Fruit fly (Drosophila melanogaster) Kc167 (cell line): ENCODE data around the gene Evi5.

ENCODE experiments used
- Myc ChIP-seq: fragments of >200 bp; optimal IDR thresholded peaks from 2 replicates; lab custom pipeline; 2017; ENCODE audit warnings: missing external identifiers
- Sin3A ChIP-seq: fragments of >200 bp; optimal IDR thresholded peaks from 2 replicates; lab custom pipeline; 2018; ENCODE audit warnings: missing external identifiers
- h ChIP-seq: fragments of >200 bp; optimal IDR thresholded peaks from 3 replicates; lab custom pipeline; 2018; ENCODE audit warnings: missing external identifiers
- insv ChIP-seq: fragments of >200 bp; optimal IDR thresholded peaks from 3 replicates; lab custom pipeline; 2018; ENCODE audit warnings: missing external identifiers
- psq ChIP-seq: fragments of >200 bp; optimal IDR thresholded peaks from 2 replicates; lab custom pipeline; 2017; ENCODE audit warnings: missing external identifiers
- ttk ChIP-seq: sonication (Bioruptor generic); optimal IDR thresholded peaks from 2 replicates; lab custom pipeline; 2017; ENCODE audit warnings: missing external identifiers

The Evi5 gene

dm6 chrX:11425956-11426598 is 28.1 kb downstream of the Evi5 start:
- no peak for TF ChIP-seq insv (lab: Kevin White, UChicago)
- TF ChIP-seq ttk = no peak
- no peak for TF ChIP-seq Sin3A
- no peak for TF ChIP-seq Myc (lab: Kevin White, UChicago)
- TF ChIP-seq psq (lab: Kevin White, UChicago) = no peak
- no peak for TF ChIP-seq h (lab: Kevin White, UChicago)

DNA sequence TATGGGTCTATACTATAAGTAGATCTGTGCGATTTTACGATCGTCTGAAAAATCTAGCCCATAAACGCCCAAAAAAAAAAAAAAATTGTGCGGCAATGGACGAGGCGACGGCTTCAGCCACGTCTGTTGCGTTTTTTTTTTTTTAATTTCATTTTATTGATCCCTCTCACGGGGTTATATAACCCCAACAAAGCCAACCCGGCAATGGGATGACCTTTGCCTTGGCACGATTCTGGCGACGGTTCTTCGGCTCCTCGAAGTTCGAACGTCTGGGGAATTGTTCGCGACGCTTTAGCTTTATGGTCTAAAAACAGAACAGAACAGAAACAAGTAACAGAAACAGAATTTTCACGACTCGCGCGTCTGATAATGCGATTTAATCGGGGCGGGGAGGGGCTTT is 28.8 kb downstream of the Evi5 start:
- no peak for TF ChIP-seq Myc (lab: Kevin White, UChicago)
- TF ChIP-seq insv (lab: Kevin White, UChicago) = no peak
- no peak for TF ChIP-seq psq (lab: Kevin White, UChicago)
- TF ChIP-seq h (lab: Kevin White, UChicago) = no peak
- no peak for TF ChIP-seq Sin3A
- no peak for TF ChIP-seq ttk

dm6 chrX:11424512-11424911 is 29.7 kb downstream of the Evi5 start:
- TF ChIP-seq Myc (lab: Kevin White, UChicago) = no peak
- TF ChIP-seq ttk = no peak
- TF ChIP-seq Sin3A = no peak
- no peak for TF ChIP-seq psq (lab: Kevin White, UChicago)
- no peak for TF ChIP-seq h (lab: Kevin White, UChicago)
- no peak for TF ChIP-seq insv (lab: Kevin White, UChicago)

- TF ChIP-seq Sin3A (no peak), insv (lab: Kevin White, UChicago) (no peak), Myc (lab: Kevin White, UChicago) (no peak)
Measured at dm6 chrX:11423277-11423717, 30.9 kb downstream of the Evi5 start.

DNA sequence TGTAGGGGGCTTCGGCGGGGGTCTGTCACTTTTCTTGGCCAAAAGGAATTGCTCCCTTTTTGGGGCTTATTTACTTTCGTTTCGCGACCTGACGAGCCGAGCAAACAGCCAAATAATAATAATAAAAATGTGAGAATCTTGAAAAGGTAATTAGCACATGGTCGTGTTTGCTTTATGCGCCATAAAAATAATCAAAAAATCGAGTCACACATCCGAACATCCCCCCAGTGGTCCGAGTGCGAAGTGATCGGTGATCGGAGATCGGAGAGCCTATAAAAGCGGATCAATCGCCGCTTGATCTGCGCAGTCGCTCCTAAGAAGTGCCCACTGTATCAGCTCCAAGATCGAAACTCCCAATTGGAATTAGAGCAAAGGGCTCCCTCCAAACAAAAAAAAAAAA is 31.7 kb downstream of the Evi5 start, which contains the start of gene Gs2:
Gene Gs2 (plus strand): TSS at position 301 of the 400 bp plus-strand sequence.
- no peak for TF ChIP-seq ttk

- TF ChIP-seq Sin3A (no peak), Myc (lab: Kevin White, UChicago) (no peak), insv (lab: Kevin White, UChicago) (no peak), ttk (no peak), h (lab: Kevin White, UChicago) (no peak), psq (lab: Kevin White, UChicago) (no peak)
Measured at dm6 chrX:11422071-11422470, 32.1 kb downstream of the Evi5 start.

DNA sequence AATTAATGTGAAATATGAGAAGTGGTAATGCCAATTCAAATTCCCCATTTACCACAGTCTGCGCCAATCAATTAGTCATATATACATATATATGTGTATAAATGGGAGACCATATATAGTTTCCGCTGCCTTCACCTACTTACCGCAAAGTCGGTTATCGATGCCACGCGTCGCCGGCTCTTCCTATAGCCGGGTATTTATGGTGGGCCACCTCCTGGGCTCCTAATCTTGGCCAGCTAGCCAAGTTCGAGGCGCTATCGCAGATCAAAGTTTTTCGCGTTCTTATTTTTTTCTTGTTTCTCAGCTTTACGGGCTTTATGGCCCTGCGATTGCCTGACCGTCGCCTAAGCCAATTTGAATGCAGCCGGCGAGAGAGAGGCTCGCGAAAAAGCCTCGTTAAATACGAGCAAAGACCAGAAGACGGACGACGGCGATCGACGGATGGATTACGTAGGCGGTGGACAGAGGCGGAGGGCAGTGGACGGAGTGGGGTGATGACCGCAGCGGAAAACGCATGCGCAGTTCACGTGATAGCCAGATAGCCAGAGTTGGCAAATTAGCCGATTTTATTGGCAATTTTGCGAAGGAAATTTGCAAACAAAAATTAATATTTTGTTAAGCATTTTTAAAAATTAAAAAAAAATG is 33.3 kb downstream of the Evi5 start:
- TF ChIP-seq Sin3A (no peak), Myc (lab: Kevin White, UChicago) (no peak), insv (lab: Kevin White, UChicago) (no peak), ttk (no peak), psq (lab: Kevin White, UChicago) (no peak), h (lab: Kevin White, UChicago) (no peak)

DNA sequence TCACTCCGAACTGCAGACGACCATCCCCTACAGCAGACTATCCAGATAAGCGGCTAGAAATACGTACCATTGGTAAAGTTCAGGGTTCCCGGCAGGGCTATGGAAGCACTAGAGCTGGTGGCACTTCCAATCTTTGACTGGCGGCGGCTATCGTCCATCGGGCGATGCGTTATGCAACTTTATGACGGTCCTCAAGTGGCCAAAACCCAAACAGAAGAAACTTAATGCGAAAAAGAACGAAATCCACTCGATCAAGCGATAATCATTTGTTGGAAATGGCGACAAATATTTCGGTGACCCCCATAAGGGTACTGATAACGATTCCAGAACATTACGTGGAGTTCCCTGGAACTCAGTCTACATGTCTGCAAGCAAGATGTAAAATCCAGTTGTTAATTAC is 34.2 kb downstream of the Evi5 start:
- TF ChIP-seq psq (lab: Kevin White, UChicago) (no peak), h (lab: Kevin White, UChicago) (no peak), ttk (no peak), Myc (lab: Kevin White, UChicago) (no peak), Sin3A (no peak), insv (lab: Kevin White, UChicago) (no peak)

dm6 chrX:11419212-11419611 is 35.0 kb downstream of the Evi5 start:
- no peak for TF ChIP-seq insv (lab: Kevin White, UChicago)
- TF ChIP-seq h (lab: Kevin White, UChicago) = no peak
- no peak for TF ChIP-seq Myc (lab: Kevin White, UChicago)
- TF ChIP-seq Sin3A = no peak
- TF ChIP-seq psq (lab: Kevin White, UChicago) = no peak
- no peak for TF ChIP-seq ttk

dm6 chrX:11417322-11417721 is 36.9 kb downstream of the Evi5 start, which contains the start of the genes Gr10a and Or10a:
Gene Gr10a, minus strand, starts transcription at chrX:11417422.
Gene Or10a, minus strand, starts transcription at chrX:11417422.
- TF ChIP-seq psq (lab: Kevin White, UChicago) = no peak

- TF ChIP-seq ttk (no peak), Myc (lab: Kevin White, UChicago) (no peak), psq (lab: Kevin White, UChicago) (no peak), insv (lab: Kevin White, UChicago) (no peak), Sin3A (no peak), h (lab: Kevin White, UChicago) (no peak)
Measured at dm6 chrX:11413090-11413489, 41.1 kb downstream of the Evi5 start, which contains the start of gene Gr10b. Gene Gr10b, minus strand, starts transcription at chrX:11413190.

DNA sequence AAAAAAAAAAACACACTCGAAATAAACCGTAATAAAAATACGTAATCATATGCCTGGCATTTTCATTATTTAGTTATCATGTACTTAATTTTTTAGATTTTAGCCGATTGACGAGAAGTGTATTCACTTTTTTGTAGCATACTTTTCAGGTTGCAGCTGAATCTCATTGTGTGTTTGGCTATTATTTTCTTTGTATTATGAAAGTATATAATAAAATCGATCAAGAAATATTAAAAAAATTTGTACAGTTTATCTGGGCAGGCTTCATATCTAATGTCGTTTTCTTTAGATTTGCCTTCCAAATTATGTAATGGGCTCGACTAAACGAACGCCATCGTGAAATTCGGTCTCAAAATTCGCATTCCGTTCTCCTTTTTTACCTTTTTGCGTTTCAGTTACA is 44.5 kb downstream of the Evi5 start, which contains the start of gene CG15196:
Gene CG15196 (plus strand): TSS at position 301 of the 400 bp plus-strand sequence.
- TF ChIP-seq h (lab: Kevin White, UChicago) (no peak), psq (lab: Kevin White, UChicago) (no peak), ttk (no peak), Sin3A (no peak)

DNA sequence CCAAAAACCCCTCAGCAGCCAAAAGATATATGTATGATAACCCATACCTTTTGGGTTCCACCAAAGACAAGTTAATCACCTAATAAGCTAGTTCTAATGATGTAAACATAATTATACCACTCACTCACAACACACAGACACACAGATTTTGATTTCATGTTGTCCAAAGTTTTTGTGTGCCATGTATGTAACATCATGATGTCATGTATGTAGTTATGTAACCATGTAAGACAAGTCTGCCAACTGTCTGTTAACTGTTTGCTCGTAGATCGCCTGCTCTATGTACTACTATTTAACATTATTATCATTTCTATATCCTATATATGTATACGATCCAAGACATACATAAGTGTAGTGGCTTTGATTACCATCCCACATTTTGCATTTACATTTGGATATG is 49.9 kb downstream of the Evi5 start:
- TF ChIP-seq Myc (lab: Kevin White, UChicago) (no peak), ttk (no peak), psq (lab: Kevin White, UChicago) (no peak), insv (lab: Kevin White, UChicago) (no peak), Sin3A (no peak), h (lab: Kevin White, UChicago) (no peak)
